Worm (Caenorhabditis elegans) whole organism, L1 larva: ENCODE data around the gene cdk-11.2.

Experiments used
- ceh-8 ChIP-seq: fragments of 200-800 bp; sonication (Bioruptor generic); optimal IDR thresholded peaks from 2 replicates; lab custom pipeline; 2018; ENCODE audit warnings: mild to moderate bottlenecking, missing genetic modification characterization, moderate library complexity, missing compliant biosample characterization
- ces-1 ChIP-seq: fragments of 150-350 bp; optimal IDR thresholded peaks from 2 replicates; lab custom pipeline; 2014; ENCODE audit warnings: missing biosample characterization, missing genetic modification reagents, missing genetic modification characterization
- nhr-237 ChIP-seq: fragments of 150-350 bp; optimal IDR thresholded peaks from 2 replicates; lab custom pipeline; 2014; ENCODE audit warnings: missing biosample characterization, missing genetic modification characterization
- snpc-4 ChIP-seq: fragments of 150-350 bp; optimal IDR thresholded peaks from 2 replicates; lab custom pipeline; 2014; ENCODE audit warnings: missing biosample characterization, missing genetic modification characterization
- snu-23 ChIP-seq: sonication (generic microtip); optimal IDR thresholded peaks from 2 replicates; lab custom pipeline; 2016; ENCODE audit warnings: missing genetic modification characterization, missing compliant biosample characterization
- unc-130 ChIP-seq: fragments of 150-350 bp; optimal IDR thresholded peaks from 2 replicates; lab custom pipeline; 2017; ENCODE audit warnings: missing biosample characterization, missing genetic modification characterization, inconsistent platforms

DNA sequence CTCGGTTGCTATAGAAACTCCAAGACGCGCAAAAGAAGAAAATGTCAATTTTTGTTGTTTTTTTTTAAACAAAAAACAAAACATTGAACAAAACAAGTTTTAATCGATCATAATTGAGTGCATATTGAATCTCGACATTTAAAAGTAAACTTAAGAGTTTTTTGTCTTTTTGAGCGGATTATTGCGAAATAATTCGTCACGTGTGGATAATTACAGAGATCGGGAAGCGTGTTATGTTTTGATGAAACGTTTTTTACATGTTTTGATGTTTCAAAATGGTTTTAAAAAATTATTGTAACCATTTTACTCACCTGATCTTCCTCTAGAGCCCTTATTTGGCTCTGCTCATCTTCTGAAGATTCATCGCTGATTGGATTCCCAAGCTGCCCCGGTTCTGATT is 33.6 kb downstream of the cdk-11.2 start:
- TF ChIP-seq nhr-237: no peak
- TF ChIP-seq ces-1 (GFP tag; lab: Kevin White, UChicago): no peak
- TF ChIP-seq unc-130 (tag; lab: Kevin White, UChicago): no peak
- TF ChIP-seq snpc-4 (tag; lab: Kevin White, UChicago): no peak
- no peak for TF ChIP-seq snu-23 (GFP tag; lab: Kevin White, UChicago)
- TF ChIP-seq ceh-8 (GFP tag; lab: Kevin White, UChicago): no peak
